Fruit fly (Drosophila melanogaster): Measurements from ENCODE around the gene Npc2e.

The Npc2e gene

dm6 chr3R:10042664-10043372 is 10.3 kb upstream of the Npc2e start, which contains the start of the genes Mical and CG3909 (continued):
- no peak for TF ChIP-seq CG7745 (tag; optimal IDR thresholded peaks at IDR 0.05)
- no peak; the same call in 1 of the 2 replicates for TF ChIP-seq unc-4 (GFP tag; IDR thresholded peaks at IDR 0.05; ENCODE audit: partially characterized antibody)
- TF ChIP-seq pros (GFP tag; optimal IDR thresholded peaks at IDR 0.05): no peak
- TF ChIP-seq CG7987 (GFP tag; optimal IDR thresholded peaks at IDR 0.05): no peak
- no peak for TF ChIP-seq mld (GFP tag; IDR thresholded peaks at IDR 0.05; ENCODE audit: partially characterized antibody)
- no peak for TF ChIP-seq CG6654 (GFP tag; optimal IDR thresholded peaks at IDR 0.05)
- TF ChIP-seq Ets97D (GFP tag; optimal IDR thresholded peaks at IDR 0.05): peak; percentile 37
- no peak for TF ChIP-seq kah (GFP tag; optimal IDR thresholded peaks at IDR 0.05)
- peak; percentile 27 for TF ChIP-seq CG13624 (GFP tag; optimal IDR thresholded peaks at IDR 0.05)
- TF ChIP-seq lola (GFP tag; optimal IDR thresholded peaks at IDR 0.05): peak in 1 of 3 experiments; percentile 84
- TF ChIP-seq CG10654 (GFP tag; optimal IDR thresholded peaks at IDR 0.05): peak; percentile 75
- TF ChIP-seq ERR (GFP tag; optimal IDR thresholded peaks at IDR 0.05): no peak
- TF ChIP-seq repo (GFP tag; optimal IDR thresholded peaks at IDR 0.05): no peak
- peak; percentile 52 for TF ChIP-seq cg (GFP tag; optimal IDR thresholded peaks at IDR 0.05)
- TF ChIP-seq wdn (GFP tag; IDR thresholded peaks at IDR 0.05): peak; percentile 83
- TF ChIP-seq emc (GFP tag; optimal IDR thresholded peaks at IDR 0.05): no peak
- TF ChIP-seq NC2α (GFP tag; optimal IDR thresholded peaks at IDR 0.05): no peak
- TF ChIP-seq dati (GFP tag; IDR thresholded peaks at IDR 0.05): 0 out of 2 replicates have a peak, but pooled peaks have one; percentile 12
- peak; percentile 82 for TF ChIP-seq D19A (tag; optimal IDR thresholded peaks at IDR 0.05)
- TF ChIP-seq D (optimal IDR thresholded peaks at IDR 0.05): no peak
- TF ChIP-seq D (GFP tag; optimal IDR thresholded peaks at IDR 0.05): peak; percentile 59
- peak; percentile 92 for TF ChIP-seq CG17361 (GFP tag; IDR thresholded peaks at IDR 0.05)
- peak; percentile 80 for TF ChIP-seq Drgx (GFP tag; IDR thresholded peaks at IDR 0.05)
- TF ChIP-seq dmrt11E (tag; optimal IDR thresholded peaks at IDR 0.05): peak; percentile 85
- peak; percentile 70 for TF ChIP-seq Dref (GFP tag; IDR thresholded peaks at IDR 0.05)
- peak; percentile 59 for TF ChIP-seq CG15514 (GFP tag; optimal IDR thresholded peaks at IDR 0.05)
- no peak for TF ChIP-seq Dfd (GFP tag; optimal IDR thresholded peaks at IDR 0.05)
- peak; percentile 89 for TF ChIP-seq al (GFP tag; IDR thresholded peaks at IDR 0.05)
- peak; percentile 93 for TF ChIP-seq CoRest (tag; optimal IDR thresholded peaks at IDR 0.05)
- TF ChIP-seq CG33213 (GFP tag; optimal IDR thresholded peaks at IDR 0.05): peak; percentile 22
- TF ChIP-seq Med (GFP tag): peak; percentile 83
- TF ChIP-seq CG18619 (GFP tag; optimal IDR thresholded peaks at IDR 0.05): peak; percentile 78
- TF ChIP-seq CG31388 (GFP tag; optimal IDR thresholded peaks at IDR 0.05): peak; percentile 65
- peak; percentile 93 for TF ChIP-seq Jarid2 (GFP tag; optimal IDR thresholded peaks at IDR 0.05)
- TF ChIP-seq tin (GFP tag; optimal IDR thresholded peaks at IDR 0.05): peak; percentile 75
- peak; percentile 42 for TF ChIP-seq ems (GFP tag; optimal IDR thresholded peaks at IDR 0.05)
- no peak for TF ChIP-seq CG1792 (GFP tag; optimal IDR thresholded peaks at IDR 0.05)
- peak; percentile 78; the same call in 2 of the 3 replicates for TF ChIP-seq Mrtf (GFP tag; IDR thresholded peaks at IDR 0.05)
- no peak for TF ChIP-seq CG15073 (GFP tag; optimal IDR thresholded peaks at IDR 0.05)
- TF ChIP-seq Trl (optimal IDR thresholded peaks at IDR 0.05): no peak
- peak; percentile 58 for TF ChIP-seq Trl (GFP tag; optimal IDR thresholded peaks at IDR 0.05)
- TF ChIP-seq Optix (GFP tag; IDR thresholded peaks at IDR 0.05): 0 out of 3 replicates have a peak, but pooled peaks have one; percentile 7
- TF ChIP-seq CG11695 (GFP tag; IDR thresholded peaks at IDR 0.05): peak; percentile 90
- TF ChIP-seq fd3F (GFP tag; optimal IDR thresholded peaks at IDR 0.05): peak; percentile 82
- peak; percentile 55 to 87 for TF ChIP-seq dpn (GFP tag; optimal IDR thresholded peaks at IDR 0.05)
